Worm (Caenorhabditis elegans) whole organism, early embryonic: Measurements from ENCODE around the gene gadr-3.

Experiments
- B0310.2 ChIP-seq: sonication (generic microtip); optimal IDR thresholded peaks from 2 replicates; lab custom pipeline; 2016; ENCODE audit warnings: mild to moderate bottlenecking, missing genetic modification characterization, missing compliant biosample characterization
- F13C5.2 ChIP-seq: sonication (generic microtip); optimal IDR thresholded peaks from 2 replicates; lab custom pipeline; 2017; ENCODE audit warnings: mild to moderate bottlenecking, missing genetic modification characterization, inconsistent platforms, missing compliant biosample characterization
- aly-1 ChIP-seq: sonication (generic microtip); optimal IDR thresholded peaks from 2 replicates; lab custom pipeline; 2016; ENCODE audit warnings: missing genetic modification characterization, missing compliant biosample characterization
- ama-1 ChIP-seq: fragments of 150-350 bp; optimal IDR thresholded peaks from 2 replicates; lab custom pipeline; 2014
- ceh-13 ChIP-seq: fragments of 200-800 bp; sonication (Bioruptor generic); optimal IDR thresholded peaks from 2 replicates; lab custom pipeline; 2018; ENCODE audit warnings: mild to moderate bottlenecking, missing genetic modification characterization, missing compliant biosample characterization
- ceh-36 ChIP-seq: sonication (generic microtip); optimal IDR thresholded peaks from 2 replicates; lab custom pipeline; 2016; ENCODE audit warnings: missing genetic modification characterization, inconsistent platforms, missing compliant biosample characterization
- ets-7 ChIP-seq: sonication (generic microtip); optimal IDR thresholded peaks from 2 replicates; lab custom pipeline; 2016; ENCODE audit warnings: missing genotype, missing genetic modification characterization, missing compliant biosample characterization
- flt-1 ChIP-seq: fragments of 200-800 bp; sonication (Bioruptor generic); IDR thresholded peaks from 2 replicates; pipeline ENCODE4 v1.3.6; 2022; ENCODE audit warnings: missing genetic modification characterization, missing compliant biosample characterization
- hmbx-1 ChIP-seq: sonication (generic microtip); optimal IDR thresholded peaks from 2 replicates; lab custom pipeline; 2016; ENCODE audit warnings: mild to moderate bottlenecking, missing genetic modification characterization, missing compliant biosample characterization
- hmg-4 ChIP-seq: fragments of 200-800 bp; sonication (Bioruptor generic); optimal IDR thresholded peaks from 2 replicates; lab custom pipeline; 2018; ENCODE audit warnings: mild to moderate bottlenecking, missing genetic modification characterization, missing compliant biosample characterization
- hnd-1 ChIP-seq: sonication (generic microtip); optimal IDR thresholded peaks from 2 replicates; lab custom pipeline; 2016; ENCODE audit warnings: missing genetic modification characterization, missing compliant biosample characterization
- pes-1 ChIP-seq: fragments of 200-800 bp; sonication (Bioruptor generic); IDR thresholded peaks from 2 replicates; pipeline ENCODE4 v1.3.6; 2022; ENCODE audit warnings: missing genetic modification reagents, missing genetic modification characterization, missing compliant biosample characterization
- scrt-1 ChIP-seq: fragments of 200-800 bp; sonication (Bioruptor generic); IDR thresholded peaks from 2 replicates; pipeline ENCODE4 v1.3.6; 2022; ENCODE audit warnings: missing genetic modification characterization, missing compliant biosample characterization
- sea-1 ChIP-seq: fragments of 200-800 bp; sonication (Bioruptor generic); conservative IDR thresholded peaks from 2 replicates; pipeline ENCODE4 v1.3.6; 2022; ENCODE audit warnings: missing genetic modification characterization, missing compliant biosample characterization
- tbx-11 ChIP-seq: fragments of 200-800 bp; sonication (Bioruptor generic); IDR thresholded peaks from 2 replicates; pipeline ENCODE4 v1.3.6; 2022; ENCODE audit warnings: missing genetic modification characterization, missing compliant biosample characterization
- tbx-37 ChIP-seq: fragments of 200-800 bp; sonication (Bioruptor generic); conservative IDR thresholded peaks from 2 replicates; pipeline ENCODE4 v1.3.6; 2022; ENCODE audit warnings: missing genetic modification reagents, missing genetic modification characterization, missing compliant biosample characterization
- tra-4 ChIP-seq: sonication (generic microtip); optimal IDR thresholded peaks from 2 replicates; lab custom pipeline; 2017; ENCODE audit warnings: missing genetic modification characterization, missing compliant biosample characterization

gadr-3 gene

ce11 chrIII:6297599-6297998, 11.8 kb upstream of the gadr-3 start:
- TF ChIP-seq tra-4, result no peak
- TF ChIP-seq hnd-1 (tag; lab: Kevin White, UChicago), result no peak
- no peak for TF ChIP-seq tbx-11 (GFP tag; lab: Robert Waterston, UW)
- no peak for TF ChIP-seq ceh-36 (tag; lab: Kevin White, UChicago)
- no peak for TF ChIP-seq sea-1
- TF ChIP-seq ama-1 (lab: Kevin White, UChicago), result no peak
- no peak for TF ChIP-seq flt-1 (GFP tag; lab: Robert Waterston, UW)
- TF ChIP-seq aly-1 (tag; lab: Kevin White, UChicago), result no peak
- no peak for TF ChIP-seq F13C5.2 (tag; lab: Kevin White, UChicago)
- no peak for TF ChIP-seq scrt-1
- no peak for TF ChIP-seq tbx-37
- TF ChIP-seq hmbx-1 (tag; lab: Kevin White, UChicago), result no peak
- TF ChIP-seq ceh-13 (GFP tag; lab: Kevin White, UChicago), result no peak
- no peak for TF ChIP-seq ets-7 (tag; lab: Kevin White, UChicago)

ce11 chrIII:6295972-6296700, 10.3 kb upstream of the gadr-3 start, which contains the start of gene F47D12.7:
Gene F47D12.7, minus strand, starts transcription at chrIII:6296022.
- TF ChIP-seq scrt-1 (no peak), hnd-1 (tag; lab: Kevin White, UChicago) (no peak), hmbx-1 (tag; lab: Kevin White, UChicago) (no peak), tbx-37 (no peak), tbx-11 (GFP tag; lab: Robert Waterston, UW) (no peak), ceh-36 (tag; lab: Kevin White, UChicago) (no peak), F13C5.2 (tag; lab: Kevin White, UChicago) (no peak), ets-7 (tag; lab: Kevin White, UChicago) (no peak), tra-4 (no peak), aly-1 (tag; lab: Kevin White, UChicago) (no peak), ama-1 (lab: Kevin White, UChicago) (no peak), sea-1 (no peak), ceh-13 (GFP tag; lab: Kevin White, UChicago) (no peak), pes-1 (no peak), flt-1 (GFP tag; lab: Robert Waterston, UW) (no peak), hmg-4 (GFP tag; lab: Kevin White, UChicago) (no peak), B0310.2 (tag; lab: Kevin White, UChicago) (no peak)

- TF ChIP-seq aly-1 (tag; lab: Kevin White, UChicago) (no peak), F13C5.2 (tag; lab: Kevin White, UChicago) (no peak), hnd-1 (tag; lab: Kevin White, UChicago) (no peak), sea-1 (no peak), scrt-1 (no peak), ceh-13 (GFP tag; lab: Kevin White, UChicago) (no peak), ama-1 (lab: Kevin White, UChicago) (no peak), tbx-11 (GFP tag; lab: Robert Waterston, UW) (no peak), ets-7 (tag; lab: Kevin White, UChicago) (no peak), flt-1 (GFP tag; lab: Robert Waterston, UW) (no peak), B0310.2 (tag; lab: Kevin White, UChicago) (no peak), hmg-4 (GFP tag; lab: Kevin White, UChicago) (no peak), pes-1 (no peak), tbx-37 (no peak), ceh-36 (tag; lab: Kevin White, UChicago) (no peak), hmbx-1 (tag; lab: Kevin White, UChicago) (no peak)
These were observed 4.8 kb upstream of the gadr-3 start for ce11 chrIII:6290469-6291182.

- no peak for TF ChIP-seq hmg-4 (GFP tag; lab: Kevin White, UChicago)
- no peak for TF ChIP-seq hnd-1 (tag; lab: Kevin White, UChicago)
- no peak for TF ChIP-seq ets-7 (tag; lab: Kevin White, UChicago)
- no peak for TF ChIP-seq tbx-11 (GFP tag; lab: Robert Waterston, UW)
- TF ChIP-seq scrt-1, result no peak
These were observed 3.6 kb upstream of the gadr-3 start for ce11 chrIII:6289366-6289765.

- TF ChIP-seq pes-1 (no peak), ets-7 (tag; lab: Kevin White, UChicago) (no peak), ceh-36 (tag; lab: Kevin White, UChicago) (no peak), F13C5.2 (tag; lab: Kevin White, UChicago) (no peak), hmbx-1 (tag; lab: Kevin White, UChicago) (no peak), hnd-1 (tag; lab: Kevin White, UChicago) (no peak), hmg-4 (GFP tag; lab: Kevin White, UChicago) (no peak), ceh-13 (GFP tag; lab: Kevin White, UChicago) (no peak), scrt-1 (no peak), aly-1 (tag; lab: Kevin White, UChicago) (no peak), flt-1 (GFP tag; lab: Robert Waterston, UW) (no peak), tbx-11 (GFP tag; lab: Robert Waterston, UW) (no peak)
These were observed 1.4 kb upstream of the gadr-3 start, which contains the start of gene F47D12.6 for ce11 chrIII:6287195-6287594. Gene F47D12.6, minus strand, starts transcription at chrIII:6287295.

ce11 chrIII:6283024-6283423, 2.8 kb downstream of the gadr-3 start:
- TF ChIP-seq tra-4 (no peak), tbx-37 (no peak), aly-1 (tag; lab: Kevin White, UChicago) (no peak), ceh-13 (GFP tag; lab: Kevin White, UChicago) (no peak), sea-1 (no peak), tbx-11 (GFP tag; lab: Robert Waterston, UW) (no peak), scrt-1 (no peak), F13C5.2 (tag; lab: Kevin White, UChicago) (no peak), hmbx-1 (tag; lab: Kevin White, UChicago) (no peak), flt-1 (GFP tag; lab: Robert Waterston, UW) (no peak), ama-1 (lab: Kevin White, UChicago) (no peak), pes-1 (no peak), hmg-4 (GFP tag; lab: Kevin White, UChicago) (no peak), hnd-1 (tag; lab: Kevin White, UChicago) (no peak), ets-7 (tag; lab: Kevin White, UChicago) (no peak), ceh-36 (tag; lab: Kevin White, UChicago) (no peak), B0310.2 (tag; lab: Kevin White, UChicago) (no peak)
